Fruit fly (Drosophila melanogaster): ENCODE results near the gene RhoGAP102A.

- TF ChIP-seq achi (GFP tag; optimal IDR thresholded peaks at IDR 0.05), result no peak
- no peak for TF ChIP-seq cyc (GFP tag; optimal IDR thresholded peaks at IDR 0.05)
- TF ChIP-seq acj6 (GFP tag; optimal IDR thresholded peaks at IDR 0.05), result no peak
- TF ChIP-seq Eip93F (GFP tag; optimal IDR thresholded peaks at IDR 0.05), result no peak
- TF ChIP-seq eg (GFP tag; IDR thresholded peaks at IDR 0.05), result no peak
- no peak for TF ChIP-seq CG6792 (GFP tag; optimal IDR thresholded peaks at IDR 0.05)
- no peak for TF ChIP-seq net (GFP tag; optimal IDR thresholded peaks at IDR 0.05)
- no peak for TF ChIP-seq CG3032 (tag; optimal IDR thresholded peaks at IDR 0.05)
- TF ChIP-seq CG7368 (GFP tag; optimal IDR thresholded peaks at IDR 0.05), result no peak
- TF ChIP-seq CG8632 (GFP tag; optimal IDR thresholded peaks at IDR 0.05), result no peak
- no peak for TF ChIP-seq Hr39 (GFP tag; optimal IDR thresholded peaks at IDR 0.05)
These were observed 37.6 kb downstream of the RhoGAP102A start for dm6 chr4:292403-292802.
